Fruit fly (Drosophila melanogaster) whole organism, embryonic: ENCODE measurements around the gene CG11892.

ENCODE experiments used
- Abd-B ChIP-seq: fragments of 200-800 bp; sonication (Bioruptor generic); optimal IDR thresholded peaks from 2 replicates; lab custom pipeline; 2018; ENCODE audit warnings: missing biosample characterization, mild to moderate bottlenecking, missing genetic modification characterization, moderate library complexity
- CG10462 ChIP-seq: fragments of 200-800 bp; sonication (Bioruptor generic); optimal IDR thresholded peaks from 2 replicates; lab custom pipeline; 2016; ENCODE audit warnings: missing biosample characterization, missing genetic modification characterization
- CG11093 ChIP-seq: fragments of 200-800 bp; sonication (Bioruptor generic); IDR thresholded peaks from 3 replicates; pipeline ENCODE4 v1.3.6; 2022; ENCODE audit warnings: missing biosample characterization, missing genetic modification characterization
- CG11560 ChIP-seq: fragments of 200-800 bp; sonication (Bioruptor generic); IDR thresholded peaks from 3 replicates; pipeline ENCODE4 v1.3.6; 2022; ENCODE audit warnings: missing biosample characterization, missing genetic modification characterization
- CG12104 ChIP-seq: fragments of 200-800 bp; sonication (Bioruptor generic); optimal IDR thresholded peaks from 3 replicates; lab custom pipeline; 2016; ENCODE audit warnings: missing biosample characterization, missing genetic modification characterization
- CG13287 ChIP-seq: fragments of 200-800 bp; sonication (Bioruptor generic); IDR thresholded peaks from 2 replicates; pipeline ENCODE4 v1.3.6; 2022; ENCODE audit warnings: missing biosample characterization, missing genetic modification characterization; ENCODE audit not compliant: partially characterized antibody
- CG14050 ChIP-seq: fragments of 200-800 bp; sonication (Bioruptor generic); IDR thresholded peaks from 3 replicates; pipeline ENCODE4 v1.3.6; 2022; ENCODE audit warnings: missing biosample characterization, missing genetic modification characterization
- CG14860 ChIP-seq: fragments of 200-800 bp; sonication (Bioruptor generic); IDR thresholded peaks from 3 replicates; pipeline ENCODE4 v1.3.6; 2022; ENCODE audit warnings: missing biosample characterization, missing genetic modification characterization; ENCODE audit not compliant: partially characterized antibody
- CG17361 ChIP-seq: fragments of 200-800 bp; sonication (Bioruptor generic); IDR thresholded peaks from 3 replicates; pipeline ENCODE4 v1.3.6; 2022; ENCODE audit warnings: missing biosample characterization, missing genetic modification characterization
- CG1832 ChIP-seq: fragments of 200-800 bp; sonication (Bioruptor generic); optimal IDR thresholded peaks from 2 replicates; lab custom pipeline; 2017; ENCODE audit warnings: missing biosample characterization, mild to moderate bottlenecking, missing genetic modification characterization, inconsistent platforms
- CG2129 ChIP-seq: fragments of 200-800 bp; sonication (Bioruptor generic); IDR thresholded peaks from 2 replicates; pipeline ENCODE4 v1.3.6; 2022; ENCODE audit warnings: missing biosample characterization, missing genetic modification characterization; ENCODE audit not compliant: partially characterized antibody
- CG31224 ChIP-seq: fragments of 200-800 bp; sonication (Bioruptor generic); IDR thresholded peaks from 2 replicates; pipeline ENCODE4 v1.3.6; 2022; ENCODE audit warnings: missing biosample characterization, missing genetic modification characterization
- CG4404 ChIP-seq: fragments of 200-800 bp; sonication (Bioruptor generic); IDR thresholded peaks from 2 replicates; pipeline ENCODE4 v1.3.6; 2022; ENCODE audit warnings: missing biosample characterization, missing genetic modification characterization
- CG4854 ChIP-seq: fragments of 200-800 bp; sonication (Bioruptor generic); optimal IDR thresholded peaks from 2 replicates; lab custom pipeline; 2016; ENCODE audit warnings: missing biosample characterization, missing genetic modification characterization, inconsistent platforms
- CG6813 ChIP-seq: fragments of 200-800 bp; sonication (Bioruptor generic); optimal IDR thresholded peaks from 2 replicates; lab custom pipeline; 2017; ENCODE audit warnings: missing biosample characterization, missing genetic modification characterization, mild to moderate bottlenecking, moderate library complexity, missing genetic modification reagents
- CG7963 ChIP-seq: fragments of 200-800 bp; sonication (Bioruptor generic); IDR thresholded peaks from 3 replicates; pipeline ENCODE4 v1.3.6; 2022; ENCODE audit warnings: missing biosample characterization, missing genetic modification characterization; ENCODE audit not compliant: partially characterized antibody
- CG8290 ChIP-seq, 3 experiments: fragments of 200-800 bp; sonication (Bioruptor generic); optimal IDR thresholded peaks; 2 replicates each; lab custom pipeline; 2016 to 2019; ENCODE audit warnings: missing biosample characterization in 3 of 3, missing genetic modification characterization in 3 of 3, mild to moderate bottlenecking in 2 of 3, moderate library complexity in 1 of 3
- CG9609 ChIP-seq: fragments of 200-800 bp; sonication (Bioruptor generic); optimal IDR thresholded peaks from 3 replicates; lab custom pipeline; 2016; ENCODE audit warnings: missing biosample characterization, missing genetic modification characterization
- CG9797 ChIP-seq: fragments of 200-800 bp; sonication (Bioruptor generic); optimal IDR thresholded peaks from 3 replicates; lab custom pipeline; 2018; ENCODE audit warnings: missing biosample characterization, mild to moderate bottlenecking, missing genetic modification characterization
- CG9876 ChIP-seq: fragments of 200-800 bp; sonication (Bioruptor generic); optimal IDR thresholded peaks from 2 replicates; lab custom pipeline; 2016; ENCODE audit warnings: missing biosample characterization, missing genetic modification characterization
- Dfd ChIP-seq, 2 experiments: fragments of >200 bp; optimal IDR thresholded peaks; 2 replicates each; lab custom pipeline; 2017; ENCODE audit warnings: missing biosample characterization in 2 of 2, missing genetic modification characterization in 2 of 2
- Dip2 ChIP-seq: fragments of 200-800 bp; sonication (Bioruptor generic); IDR thresholded peaks from 2 replicates; pipeline ENCODE4 v1.3.6; 2022; ENCODE audit warnings: missing biosample characterization, missing genetic modification characterization
- HLHmδ ChIP-seq: fragments of 200-800 bp; sonication (Bioruptor generic); optimal IDR thresholded peaks from 2 replicates; lab custom pipeline; 2018; ENCODE audit warnings: missing biosample characterization, mild to moderate bottlenecking, missing genetic modification characterization, moderate library complexity
- HmgZ ChIP-seq: fragments of 200-800 bp; sonication (Bioruptor generic); optimal IDR thresholded peaks from 2 replicates; lab custom pipeline; 2018; ENCODE audit warnings: missing biosample characterization, mild to moderate bottlenecking, missing genetic modification characterization
- Max ChIP-seq: fragments of 200-800 bp; sonication (Bioruptor generic); optimal IDR thresholded peaks from 2 replicates; lab custom pipeline; 2016; ENCODE audit warnings: missing biosample characterization, mild to moderate bottlenecking, missing genetic modification characterization
- Mes4 ChIP-seq: fragments of 200-800 bp; sonication (Bioruptor generic); optimal IDR thresholded peaks from 2 replicates; lab custom pipeline; 2016; ENCODE audit warnings: missing biosample characterization, missing genetic modification characterization
- Sox100B ChIP-seq: fragments of 200-800 bp; sonication (Bioruptor generic); optimal IDR thresholded peaks from 3 replicates; lab custom pipeline; 2018; ENCODE audit warnings: missing biosample characterization, mild to moderate bottlenecking, missing genetic modification characterization
- Ssrp ChIP-seq: fragments of 200-800 bp; sonication (Bioruptor generic); optimal IDR thresholded peaks from 2 replicates; lab custom pipeline; 2018; ENCODE audit warnings: missing biosample characterization, mild to moderate bottlenecking, missing genetic modification characterization, moderate library complexity
- Vsx1 ChIP-seq: fragments of 200-800 bp; sonication (Bioruptor generic); optimal IDR thresholded peaks from 2 replicates; lab custom pipeline; 2017; ENCODE audit warnings: missing biosample characterization, mild to moderate bottlenecking, missing genetic modification characterization, missing genetic modification reagents
- Xbp1 ChIP-seq: fragments of 200-800 bp; sonication (Bioruptor generic); optimal IDR thresholded peaks from 3 replicates; lab custom pipeline; 2016; ENCODE audit warnings: missing biosample characterization, mild to moderate bottlenecking, missing genetic modification characterization
- abd-A ChIP-seq: fragments of 200-800 bp; sonication (Bioruptor generic); optimal IDR thresholded peaks from 3 replicates; lab custom pipeline; 2019; ENCODE audit warnings: missing biosample characterization, mild to moderate bottlenecking, missing genetic modification characterization, moderate library complexity
- az2 ChIP-seq: fragments of 200-800 bp; sonication (Bioruptor generic); optimal IDR thresholded peaks from 3 replicates; lab custom pipeline; 2016; ENCODE audit warnings: missing biosample characterization, missing genetic modification characterization
- cato ChIP-seq: fragments of 200-800 bp; sonication (Bioruptor generic); optimal IDR thresholded peaks from 2 replicates; lab custom pipeline; 2016; ENCODE audit warnings: missing biosample characterization, missing genetic modification characterization, borderline replicate concordance
- chinmo ChIP-seq: fragments of 200-800 bp; sonication (Bioruptor generic); IDR thresholded peaks from 4 replicates; pipeline ENCODE4 v1.3.6; 2022; ENCODE audit warnings: missing biosample characterization, missing genetic modification characterization; ENCODE audit not compliant: partially characterized antibody
- esg ChIP-seq: fragments of 200-800 bp; sonication (Bioruptor generic); conservative IDR thresholded peaks from 2 replicates; pipeline ENCODE4 v1.3.6; 2022; ENCODE audit warnings: missing biosample characterization, missing genetic modification characterization
- gt ChIP-seq: fragments of 200-800 bp; sonication (Bioruptor generic); IDR thresholded peaks from 2 replicates; pipeline ENCODE4 v1.3.6; 2022; ENCODE audit warnings: missing biosample characterization, missing genetic modification characterization
- ham ChIP-seq: fragments of 200-800 bp; sonication (Bioruptor generic); IDR thresholded peaks from 2 replicates; pipeline ENCODE4 v1.3.6; 2022; ENCODE audit warnings: missing biosample characterization, missing genetic modification characterization
- her ChIP-seq: fragments of 200-800 bp; sonication (Bioruptor generic); optimal IDR thresholded peaks from 2 replicates; lab custom pipeline; 2016; ENCODE audit warnings: missing biosample characterization, missing genetic modification characterization
- hth ChIP-seq: fragments of >200 bp; optimal IDR thresholded peaks from 2 replicates; lab custom pipeline; 2017; ENCODE audit warnings: inconsistent platforms
- klu ChIP-seq: fragments of 200-800 bp; sonication (Bioruptor generic); IDR thresholded peaks from 2 replicates; pipeline ENCODE4 v1.3.6; 2022; ENCODE audit warnings: missing biosample characterization, missing genetic modification characterization
- org-1 ChIP-seq: fragments of 200-800 bp; sonication (Bioruptor generic); optimal IDR thresholded peaks from 2 replicates; lab custom pipeline; 2017; ENCODE audit warnings: missing biosample characterization, missing genetic modification characterization
- ranshi ChIP-seq: fragments of 200-800 bp; sonication (Bioruptor generic); IDR thresholded peaks from 2 replicates; pipeline ENCODE4 v1.3.6; 2022; ENCODE audit warnings: missing biosample characterization, missing genetic modification characterization
- sc ChIP-seq, 3 experiments: fragments of >200 bp in 2 of 3; fragments of 200-800 bp in 1 of 3; sonication (Bioruptor generic) in 1 of 3; optimal IDR thresholded peaks; 2 replicates in 2 of 3; 3 replicates in 1 of 3; lab custom pipeline; 2017; ENCODE audit warnings: mild to moderate bottlenecking in 1 of 3, missing biosample characterization in 1 of 3, missing genetic modification characterization in 1 of 3, missing genetic modification reagents in 1 of 3
- sens ChIP-seq: fragments of 200-800 bp; sonication (Bioruptor generic); peaks from one replicate; lab custom pipeline; 2016; ENCODE audit warnings: missing biosample characterization, missing genetic modification characterization
- shn ChIP-seq: fragments of 200-800 bp; sonication (Bioruptor generic); optimal IDR thresholded peaks from 3 replicates; lab custom pipeline; 2016; ENCODE audit warnings: missing biosample characterization, missing genetic modification characterization
- stc ChIP-seq: fragments of 200-800 bp; sonication (Bioruptor generic); IDR thresholded peaks from 2 replicates; pipeline ENCODE4 v1.3.6; 2022; ENCODE audit warnings: missing biosample characterization, missing genetic modification characterization
- trem ChIP-seq: fragments of 200-800 bp; optimal IDR thresholded peaks from 3 replicates; lab custom pipeline; 2019; ENCODE audit warnings: missing biosample characterization, mild to moderate bottlenecking, missing genetic modification characterization, moderate library complexity
- unc-4 ChIP-seq: fragments of 200-800 bp; sonication (Bioruptor generic); IDR thresholded peaks from 2 replicates; pipeline ENCODE4 v1.3.6; 2022; ENCODE audit warnings: missing biosample characterization, missing genetic modification characterization; ENCODE audit not compliant: partially characterized antibody
- zf30C ChIP-seq: fragments of 200-800 bp; sonication (Bioruptor generic); optimal IDR thresholded peaks from 3 replicates; lab custom pipeline; 2018; ENCODE audit warnings: missing biosample characterization, mild to moderate bottlenecking, missing genetic modification characterization

CG11892 gene

dm6 chr3R:25258628-25259240 is 22.6 kb upstream of the CG11892 start, which contains the start of gene CG11857 (continued):
- TF ChIP-seq CG9876 = peak; percentile 96
- TF ChIP-seq CG14860 (GFP tag; lab: Robert Waterston, UW) = peak; percentile 100
- peak; percentile 93 for TF ChIP-seq CG11560
- peak; percentile 99 for TF ChIP-seq Ssrp (tag; lab: Kevin White, UChicago)
- TF ChIP-seq CG12104 (GFP tag; lab: Kevin White, UChicago) = peak; percentile 97
- TF ChIP-seq unc-4 (GFP tag; lab: Robert Waterston, UW) = peak; percentile 99
- peak; percentile 92 for TF ChIP-seq her (GFP tag; lab: Kevin White, UChicago)
- TF ChIP-seq CG1832 = no peak
- TF ChIP-seq CG31224 (GFP tag; lab: Robert Waterston, UW) = peak; percentile 97
- TF ChIP-seq CG9797 (GFP tag; lab: Kevin White, UChicago) = peak; percentile 66
- TF ChIP-seq sc (optimal IDR thresholded peaks at IDR 0.05; lab: Kevin White, UChicago) = no peak
- peak; percentile 94 for TF ChIP-seq sc (GFP tag; optimal IDR thresholded peaks at IDR 0.05; lab: Kevin White, UChicago)
- TF ChIP-seq CG7963 (GFP tag; lab: Robert Waterston, UW) = peak; percentile 99
- peak; percentile 97 for TF ChIP-seq shn (GFP tag; lab: Kevin White, UChicago)
- TF ChIP-seq sens (GFP tag; lab: Kevin White, UChicago) = peak; percentile 100
- TF ChIP-seq CG8290 (GFP tag; optimal IDR thresholded peaks at IDR 0.05; lab: Kevin White, UChicago) = peak; percentile 98
- peak; percentile 90 to 97 for TF ChIP-seq CG8290 (tag; optimal IDR thresholded peaks at IDR 0.05; lab: Kevin White, UChicago)
- peak; percentile 99 for TF ChIP-seq az2
- TF ChIP-seq Xbp1 (GFP tag; lab: Kevin White, UChicago) = peak; percentile 100
- peak; percentile 99 for TF ChIP-seq CG11093 (GFP tag; lab: Robert Waterston, UW)
- TF ChIP-seq trem (tag; lab: Kevin White, UChicago) = peak; percentile 97
- TF ChIP-seq CG9609 = peak; percentile 98
- peak; percentile 96 for TF ChIP-seq ham (GFP tag; lab: Robert Waterston, UW)
- peak; percentile 99 for TF ChIP-seq HmgZ (tag; lab: Kevin White, UChicago)
- no peak for TF ChIP-seq abd-A (tag; lab: Kevin White, UChicago)
- TF ChIP-seq Abd-B (GFP tag; lab: Kevin White, UChicago) = peak; percentile 99
- peak; percentile 94 for TF ChIP-seq Mes4 (GFP tag; lab: Kevin White, UChicago)
- TF ChIP-seq CG6813 (GFP tag; lab: Kevin White, UChicago) = peak; percentile 87
- TF ChIP-seq CG4854 (GFP tag; lab: Kevin White, UChicago) = peak; percentile 96
- peak; percentile 93 for TF ChIP-seq org-1 (GFP tag; lab: Kevin White, UChicago)
- TF ChIP-seq stc (GFP tag; lab: Robert Waterston, UW) = peak; percentile 98
- no peak for TF ChIP-seq hth
- TF ChIP-seq Dfd (GFP tag; optimal IDR thresholded peaks at IDR 0.05; lab: Kevin White, UChicago) = peak in 1 of 2 experiments; percentile 82
- peak; percentile 98 for TF ChIP-seq chinmo
- peak; percentile 98 for TF ChIP-seq gt (GFP tag; lab: Robert Waterston, UW)
- peak; percentile 100 for TF ChIP-seq CG4404
- TF ChIP-seq zf30C (GFP tag; lab: Kevin White, UChicago) = peak; percentile 27
- peak; percentile 88 for TF ChIP-seq Vsx1 (GFP tag; lab: Kevin White, UChicago)
- peak; percentile 100 for TF ChIP-seq CG2129 (GFP tag; lab: Robert Waterston, UW)
- peak; percentile 93 for TF ChIP-seq Sox100B (GFP tag; lab: Kevin White, UChicago)
- TF ChIP-seq klu (GFP tag; lab: Robert Waterston, UW) = peak; percentile 99
- TF ChIP-seq CG14050 (GFP tag; lab: Robert Waterston, UW) = peak; percentile 98
- peak; percentile 97 for TF ChIP-seq CG10462 (GFP tag; lab: Kevin White, UChicago)
- peak; percentile 80 for TF ChIP-seq Dip2 (GFP tag; lab: Robert Waterston, UW)
- TF ChIP-seq cato (GFP tag; lab: Kevin White, UChicago) = peak; percentile 97
- peak; percentile 99 for TF ChIP-seq esg (GFP tag; lab: Robert Waterston, UW)
- TF ChIP-seq ranshi (GFP tag; lab: Robert Waterston, UW) = peak; percentile 99
- TF ChIP-seq CG17361 (GFP tag; lab: Robert Waterston, UW) = peak; percentile 99
- TF ChIP-seq Max (GFP tag; lab: Kevin White, UChicago) = peak; percentile 98
- peak; percentile 12 for TF ChIP-seq HLHmδ
- TF ChIP-seq CG13287 (GFP tag; lab: Robert Waterston, UW) = peak; percentile 100
